Worm (Caenorhabditis elegans): ENCODE measurements around the gene C17G10.7.

DNA sequence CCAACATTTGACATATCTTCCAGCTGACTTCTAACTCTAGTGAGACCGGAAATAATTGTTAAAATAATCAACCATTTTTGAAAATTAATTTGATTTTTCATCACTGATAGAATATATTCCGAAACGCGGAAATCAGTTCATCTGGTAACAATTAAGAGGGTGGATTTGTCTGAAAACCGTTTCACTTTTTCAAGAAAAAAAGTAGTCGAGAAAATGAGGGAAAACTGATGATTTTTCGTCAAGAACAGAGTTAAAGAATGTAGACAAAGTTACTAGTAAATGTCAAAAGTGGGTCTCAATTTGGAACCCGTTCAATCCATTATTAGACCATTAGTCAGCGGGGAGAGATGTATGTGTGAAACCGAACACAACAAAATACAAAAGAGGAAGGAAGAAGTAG, 4.5 kb downstream of the C17G10.7 start, which contains the start of gene C17G10.6:
- TF ChIP-seq unc-62 (GFP tag; optimal IDR thresholded peaks at IDR 0.05) = no peak
- no peak for TF ChIP-seq nhr-11 (tag; optimal IDR thresholded peaks at IDR 0.05)
- no peak for TF ChIP-seq nhr-25 (tag; optimal IDR thresholded peaks at IDR 0.05)
- no peak for TF ChIP-seq zag-1 (tag; optimal IDR thresholded peaks at IDR 0.05)
- TF ChIP-seq pha-4 (tag; optimal IDR thresholded peaks at IDR 0.05) = no peak
- TF ChIP-seq tbx-2 (tag; optimal IDR thresholded peaks at IDR 0.05) = no peak
- TF ChIP-seq egl-27 (tag; optimal IDR thresholded peaks at IDR 0.05) = no peak
- TF ChIP-seq ztf-11 (tag; optimal IDR thresholded peaks at IDR 0.05) = no peak
- no peak for TF ChIP-seq ztf-4 (tag; optimal IDR thresholded peaks at IDR 0.05)
- TF ChIP-seq sea-2 (GFP tag; optimal IDR thresholded peaks at IDR 0.05) = no peak
- no peak for TF ChIP-seq ceh-82 (tag; optimal IDR thresholded peaks at IDR 0.05)
- TF ChIP-seq lsy-12 (tag; optimal IDR thresholded peaks at IDR 0.05) = no peak

All from whole organism, L3 larva.